Worm (Caenorhabditis elegans) whole organism, young adult: ENCODE results near the gene C36E8.6.

Experiments
- F33H1.4 ChIP-seq: fragments of 200-800 bp; sonication (Bioruptor generic); IDR thresholded peaks from 2 replicates; pipeline ENCODE4 v1.3.6; 2022; ENCODE audit warnings: missing genetic modification reagents, missing genetic modification characterization, missing compliant biosample characterization
- lsy-27 ChIP-seq: sonication (generic microtip); optimal IDR thresholded peaks from 2 replicates; lab custom pipeline; 2017; ENCODE audit warnings: missing genetic modification characterization, mild to moderate bottlenecking, missing compliant biosample characterization, antibody characterized with exemption, missing genotype, borderline replicate concordance; ENCODE audit not compliant: insufficient read depth

ce11 chrIII:4019801-4020200 lies 31.9 kb downstream of the C36E8.6 start, which contains the start of gene snpc-3.4:
- no peak for TF ChIP-seq lsy-27
- TF ChIP-seq F33H1.4 (GFP tag; lab: Robert Waterston, UW) = peak; percentile 86
